Fruit fly (Drosophila melanogaster): ENCODE measurements around the gene Idgf2.

DNA sequence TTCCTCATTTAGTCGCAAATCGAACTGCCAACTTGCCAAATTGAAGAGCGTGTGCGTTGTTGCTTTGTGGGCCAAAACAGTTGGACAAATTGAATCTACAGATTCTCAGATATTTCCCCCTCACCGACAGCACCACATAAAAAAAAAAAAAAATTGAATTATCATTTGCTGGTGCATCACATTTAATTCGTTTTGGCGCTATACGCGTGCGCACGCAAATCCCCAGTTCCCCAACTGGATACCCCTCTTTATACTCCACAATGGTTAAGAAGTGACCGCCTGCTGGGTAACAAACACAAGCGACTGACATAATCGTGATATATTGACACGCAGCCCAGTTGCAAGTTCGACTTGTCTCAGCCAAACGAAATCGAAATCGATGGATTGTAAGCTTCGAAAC lies 11.3 kb downstream of the Idgf2 start:
- no peak for TF ChIP-seq insv (optimal IDR thresholded peaks at IDR 0.05)
- TF ChIP-seq psq (optimal IDR thresholded peaks at IDR 0.05) = no peak
- no peak for TF ChIP-seq Myc (optimal IDR thresholded peaks at IDR 0.05)
- TF ChIP-seq ttk (optimal IDR thresholded peaks at IDR 0.05) = no peak
- no peak for TF ChIP-seq Sin3A (optimal IDR thresholded peaks at IDR 0.05)
- TF ChIP-seq h (optimal IDR thresholded peaks at IDR 0.05) = no peak

All from Kc167 (cell line).